Worm (Caenorhabditis elegans): ENCODE results near the gene gakh-1.

Gene gakh-1

ce11 chrX:5786193-5786592 is 3.9 kb downstream of the gakh-1 start, which contains the start of gene F46G11.6:
Gene F46G11.6, plus strand, starts transcription at chrX:5786493.
- TF ChIP-seq scrt-1 (GFP tag; IDR thresholded peaks at IDR 0.05) (no peak), F13C5.2 (tag; optimal IDR thresholded peaks at IDR 0.05) (no peak), pes-1 (GFP tag; IDR thresholded peaks at IDR 0.05) (no peak), ama-1 (optimal IDR thresholded peaks at IDR 0.05) (no peak), B0310.2 (tag; optimal IDR thresholded peaks at IDR 0.05) (no peak), flt-1 (GFP tag; IDR thresholded peaks at IDR 0.05) (no peak), hmg-4 (GFP tag; optimal IDR thresholded peaks at IDR 0.05) (no peak), sea-1 (GFP tag; conservative IDR thresholded peaks at IDR 0.05) (no peak), tbx-37 (GFP tag; conservative IDR thresholded peaks at IDR 0.05) (no peak), ets-7 (tag; optimal IDR thresholded peaks at IDR 0.05) (no peak), ceh-36 (tag; optimal IDR thresholded peaks at IDR 0.05) (no peak), tbx-11 (GFP tag; IDR thresholded peaks at IDR 0.05) (no peak), hmbx-1 (tag; optimal IDR thresholded peaks at IDR 0.05) (no peak), hnd-1 (tag; optimal IDR thresholded peaks at IDR 0.05) (no peak), aly-1 (tag; optimal IDR thresholded peaks at IDR 0.05) (no peak), ceh-13 (GFP tag; optimal IDR thresholded peaks at IDR 0.05) (no peak), tra-4 (tag; optimal IDR thresholded peaks at IDR 0.05) (no peak)

- no peak for TF ChIP-seq tbx-11 (GFP tag; IDR thresholded peaks at IDR 0.05)
- no peak for TF ChIP-seq hmg-4 (GFP tag; optimal IDR thresholded peaks at IDR 0.05)
Measured at ce11 chrX:5787861-5788260, 5.6 kb downstream of the gakh-1 start, which contains the start of gene F46G11.2. Gene F46G11.2, plus strand, starts transcription at chrX:5788161.

- TF ChIP-seq aly-1 (tag; optimal IDR thresholded peaks at IDR 0.05) (no peak), hnd-1 (tag; optimal IDR thresholded peaks at IDR 0.05) (no peak), tbx-11 (GFP tag; IDR thresholded peaks at IDR 0.05) (no peak)
Measured at ce11 chrX:5790915-5791314, 8.6 kb downstream of the gakh-1 start, which contains the start of gene twnk-1. Gene twnk-1, plus strand, starts transcription at chrX:5791215.

- TF ChIP-seq ets-7 (tag; optimal IDR thresholded peaks at IDR 0.05) (no peak), tra-4 (tag; optimal IDR thresholded peaks at IDR 0.05) (no peak), hmg-4 (GFP tag; optimal IDR thresholded peaks at IDR 0.05) (no peak), ceh-13 (GFP tag; optimal IDR thresholded peaks at IDR 0.05) (no peak), ama-1 (optimal IDR thresholded peaks at IDR 0.05) (no peak), flt-1 (GFP tag; IDR thresholded peaks at IDR 0.05) (no peak), ceh-36 (tag; optimal IDR thresholded peaks at IDR 0.05) (no peak), B0310.2 (tag; optimal IDR thresholded peaks at IDR 0.05) (no peak), aly-1 (tag; optimal IDR thresholded peaks at IDR 0.05) (no peak)
Measured at ce11 chrX:5794432-5794831, 12.1 kb downstream of the gakh-1 start.

- no peak for TF ChIP-seq ceh-13 (GFP tag; optimal IDR thresholded peaks at IDR 0.05)
- TF ChIP-seq ceh-36 (tag; optimal IDR thresholded peaks at IDR 0.05) = no peak
- TF ChIP-seq ets-7 (tag; optimal IDR thresholded peaks at IDR 0.05) = no peak
- TF ChIP-seq aly-1 (tag; optimal IDR thresholded peaks at IDR 0.05) = no peak
- TF ChIP-seq hmg-4 (GFP tag; optimal IDR thresholded peaks at IDR 0.05) = no peak
- TF ChIP-seq ama-1 (optimal IDR thresholded peaks at IDR 0.05) = no peak
- TF ChIP-seq tbx-37 (GFP tag; conservative IDR thresholded peaks at IDR 0.05) = no peak
- no peak for TF ChIP-seq tbx-11 (GFP tag; IDR thresholded peaks at IDR 0.05)
- TF ChIP-seq F13C5.2 (tag; optimal IDR thresholded peaks at IDR 0.05) = no peak
- no peak for TF ChIP-seq B0310.2 (tag; optimal IDR thresholded peaks at IDR 0.05)
- no peak for TF ChIP-seq flt-1 (GFP tag; IDR thresholded peaks at IDR 0.05)
- no peak for TF ChIP-seq pes-1 (GFP tag; IDR thresholded peaks at IDR 0.05)
- no peak for TF ChIP-seq scrt-1 (GFP tag; IDR thresholded peaks at IDR 0.05)
- no peak for TF ChIP-seq hnd-1 (tag; optimal IDR thresholded peaks at IDR 0.05)
- TF ChIP-seq sea-1 (GFP tag; conservative IDR thresholded peaks at IDR 0.05) = no peak
Measured at ce11 chrX:5798690-5799089, 16.4 kb downstream of the gakh-1 start, which contains the start of gene F46G11.4. Gene F46G11.4, minus strand, starts transcription at chrX:5798790.

ce11 chrX:5799229-5799628 is 16.9 kb downstream of the gakh-1 start:
- TF ChIP-seq pes-1 (GFP tag; IDR thresholded peaks at IDR 0.05) (no peak), ama-1 (optimal IDR thresholded peaks at IDR 0.05) (no peak), B0310.2 (tag; optimal IDR thresholded peaks at IDR 0.05) (no peak), ceh-36 (tag; optimal IDR thresholded peaks at IDR 0.05) (no peak), ceh-13 (GFP tag; optimal IDR thresholded peaks at IDR 0.05) (no peak), hnd-1 (tag; optimal IDR thresholded peaks at IDR 0.05) (no peak), F13C5.2 (tag; optimal IDR thresholded peaks at IDR 0.05) (no peak), tbx-37 (GFP tag; conservative IDR thresholded peaks at IDR 0.05) (no peak), hmg-4 (GFP tag; optimal IDR thresholded peaks at IDR 0.05) (no peak), scrt-1 (GFP tag; IDR thresholded peaks at IDR 0.05) (no peak), hmbx-1 (tag; optimal IDR thresholded peaks at IDR 0.05) (no peak), tbx-11 (GFP tag; IDR thresholded peaks at IDR 0.05) (no peak)

- TF ChIP-seq aly-1 (tag; optimal IDR thresholded peaks at IDR 0.05) (peak; percentile 39), pes-1 (GFP tag; IDR thresholded peaks at IDR 0.05) (peak; percentile 85), hmg-4 (GFP tag; optimal IDR thresholded peaks at IDR 0.05) (peak; percentile 88), F13C5.2 (tag; optimal IDR thresholded peaks at IDR 0.05) (peak; percentile 96), tra-4 (tag; optimal IDR thresholded peaks at IDR 0.05) (peak; percentile 24), ceh-36 (tag; optimal IDR thresholded peaks at IDR 0.05) (peak; percentile 68), tbx-11 (GFP tag; IDR thresholded peaks at IDR 0.05) (peak; percentile 89), sea-1 (GFP tag; conservative IDR thresholded peaks at IDR 0.05) (peak; percentile 88), ceh-13 (GFP tag; optimal IDR thresholded peaks at IDR 0.05) (peak; percentile 46), tbx-37 (GFP tag; conservative IDR thresholded peaks at IDR 0.05) (peak; percentile 76), flt-1 (GFP tag; IDR thresholded peaks at IDR 0.05) (peak; percentile 54), hnd-1 (tag; optimal IDR thresholded peaks at IDR 0.05) (peak; percentile 84), ama-1 (optimal IDR thresholded peaks at IDR 0.05) (no peak), ets-7 (tag; optimal IDR thresholded peaks at IDR 0.05) (peak; percentile 60), scrt-1 (GFP tag; IDR thresholded peaks at IDR 0.05) (peak; percentile 88), hmbx-1 (tag; optimal IDR thresholded peaks at IDR 0.05) (peak; percentile 21), B0310.2 (tag; optimal IDR thresholded peaks at IDR 0.05) (peak; percentile 66)
Measured at ce11 chrX:5801156-5801592, 18.9 kb downstream of the gakh-1 start.

- TF ChIP-seq tra-4 (tag; optimal IDR thresholded peaks at IDR 0.05) (no peak), ama-1 (optimal IDR thresholded peaks at IDR 0.05) (no peak), tbx-11 (GFP tag; IDR thresholded peaks at IDR 0.05) (no peak), scrt-1 (GFP tag; IDR thresholded peaks at IDR 0.05) (no peak), ceh-13 (GFP tag; optimal IDR thresholded peaks at IDR 0.05) (no peak), hnd-1 (tag; optimal IDR thresholded peaks at IDR 0.05) (no peak), sea-1 (GFP tag; conservative IDR thresholded peaks at IDR 0.05) (no peak), ceh-36 (tag; optimal IDR thresholded peaks at IDR 0.05) (no peak), flt-1 (GFP tag; IDR thresholded peaks at IDR 0.05) (no peak), B0310.2 (tag; optimal IDR thresholded peaks at IDR 0.05) (no peak)
Measured at ce11 chrX:5802582-5802981, 20.3 kb downstream of the gakh-1 start.
